Fruit fly (Drosophila melanogaster): ENCODE measurements around the gene CG17361.

DNA sequence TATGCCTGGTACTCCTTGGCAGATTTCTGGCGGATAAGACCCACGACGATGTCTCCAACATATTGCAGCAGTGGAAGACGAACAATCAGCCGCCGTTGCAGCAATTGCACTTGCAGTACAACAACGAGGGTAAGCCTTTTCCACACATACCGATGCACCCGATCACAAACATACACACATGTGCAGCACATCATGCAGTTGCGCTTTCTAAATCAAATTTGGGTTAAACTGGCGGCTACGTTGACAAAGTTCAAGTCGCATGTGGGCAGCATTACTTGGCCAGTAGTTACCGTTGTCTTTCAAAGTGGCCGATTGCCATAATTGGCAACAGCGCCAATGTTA lies 31.5 kb upstream of the CG17361 start:
- TF ChIP-seq CTCF (optimal IDR thresholded peaks at IDR 0.05) (no peak), CG8478 (optimal IDR thresholded peaks at IDR 0.05) (no peak)
